Fruit fly (Drosophila melanogaster) whole organism, embryonic: ENCODE data around the gene CG43072.

Source experiments
- CG10267 ChIP-seq: fragments of 200-800 bp; sonication (Bioruptor generic); optimal IDR thresholded peaks from 2 replicates; lab custom pipeline; 2018; ENCODE audit warnings: missing biosample characterization, mild to moderate bottlenecking, missing genetic modification characterization, moderate library complexity
- CG11695 ChIP-seq: fragments of 200-800 bp; sonication (Bioruptor generic); IDR thresholded peaks from 3 replicates; pipeline ENCODE4 v1.3.6; 2022; ENCODE audit warnings: missing biosample characterization, missing genetic modification characterization
- CG12219 ChIP-seq: fragments of 200-800 bp; sonication (Bioruptor generic); optimal IDR thresholded peaks from 3 replicates; lab custom pipeline; 2018; ENCODE audit warnings: missing biosample characterization, mild to moderate bottlenecking, missing genetic modification characterization
- CG12769 ChIP-seq: fragments of 200-800 bp; sonication (Bioruptor generic); optimal IDR thresholded peaks from 2 replicates; lab custom pipeline; 2019; ENCODE audit warnings: missing biosample characterization, mild to moderate bottlenecking, missing genetic modification characterization, moderate library complexity
- CG15269 ChIP-seq: fragments of 200-800 bp; sonication (Bioruptor generic); optimal IDR thresholded peaks from 2 replicates; lab custom pipeline; 2018; ENCODE audit warnings: missing biosample characterization, mild to moderate bottlenecking, missing genetic modification characterization, moderate library complexity
- CG33557 ChIP-seq: fragments of 200-800 bp; sonication (Bioruptor generic); optimal IDR thresholded peaks from 2 replicates; lab custom pipeline; 2019; ENCODE audit warnings: missing biosample characterization, mild to moderate bottlenecking, missing genetic modification characterization, moderate library complexity
- Fer1 ChIP-seq: fragments of 200-800 bp; sonication (Bioruptor generic); optimal IDR thresholded peaks from 2 replicates; lab custom pipeline; 2017; ENCODE audit warnings: missing biosample characterization, mild to moderate bottlenecking, missing genetic modification characterization
- HLH54F ChIP-seq: fragments of 200-800 bp; sonication (Bioruptor generic); optimal IDR thresholded peaks from 3 replicates; lab custom pipeline; 2016; ENCODE audit warnings: missing biosample characterization, missing genetic modification characterization
- Sin3A ChIP-seq: fragments of >200 bp; optimal IDR thresholded peaks from 2 replicates; lab custom pipeline; 2018
- btn ChIP-seq: fragments of 200-800 bp; sonication (Bioruptor generic); optimal IDR thresholded peaks from 2 replicates; lab custom pipeline; 2016; ENCODE audit warnings: missing biosample characterization, missing genetic modification characterization
- dati ChIP-seq: fragments of 200-800 bp; sonication (Bioruptor generic); IDR thresholded peaks from 2 replicates; pipeline ENCODE4 v1.3.6; 2022; ENCODE audit warnings: missing biosample characterization, missing genetic modification characterization
- jing ChIP-seq: fragments of 200-800 bp; sonication (Bioruptor generic); optimal IDR thresholded peaks from 2 replicates; lab custom pipeline; 2018; ENCODE audit warnings: missing biosample characterization, mild to moderate bottlenecking, missing genetic modification characterization
- mam ChIP-seq: fragments of 200-800 bp; sonication (Bioruptor generic); optimal IDR thresholded peaks from 3 replicates; lab custom pipeline; 2016; ENCODE audit warnings: missing biosample characterization, missing genetic modification characterization
- mld ChIP-seq: fragments of 200-800 bp; sonication (Bioruptor generic); IDR thresholded peaks from 3 replicates; pipeline ENCODE4 v1.3.6; 2022; ENCODE audit warnings: missing biosample characterization, missing genetic modification characterization; ENCODE audit not compliant: partially characterized antibody

- TF ChIP-seq jing (GFP tag; lab: Kevin White, UChicago), result no peak
- no peak for TF ChIP-seq mld (GFP tag; lab: Robert Waterston, UW)
- TF ChIP-seq CG10267 (tag; lab: Kevin White, UChicago), result peak; percentile 43
- TF ChIP-seq CG33557, result no peak
- peak; percentile 90 for TF ChIP-seq CG12769 (tag; lab: Kevin White, UChicago)
- no peak for TF ChIP-seq CG15269
- TF ChIP-seq mam (GFP tag; lab: Kevin White, UChicago), result peak; percentile 35
- no peak for TF ChIP-seq CG11695 (GFP tag; lab: Robert Waterston, UW)
- peak; percentile 12 for TF ChIP-seq Fer1 (GFP tag; lab: Kevin White, UChicago)
- TF ChIP-seq btn (GFP tag; lab: Kevin White, UChicago), result no peak
- TF ChIP-seq Sin3A (lab: Kevin White, UChicago), result no peak
- peak; percentile 26 for TF ChIP-seq HLH54F (GFP tag; lab: Kevin White, UChicago)
- 0 out of 2 replicates have a peak, but pooled peaks have one; percentile 41 for TF ChIP-seq dati (GFP tag; lab: Robert Waterston, UW)
- TF ChIP-seq CG12219, result no peak
Observed at dm6 chr3L:21049417-21049914, 16.2 kb upstream of the CG43072 start.
